Worm (Caenorhabditis elegans) whole organism, young adult: Measurements from ENCODE around the gene T26E4.7.

ENCODE experiments used
- F49E8.2 ChIP-seq: sonication (generic microtip); optimal IDR thresholded peaks from 3 replicates; lab custom pipeline; 2017; ENCODE audit warnings: missing genetic modification characterization, mild to moderate bottlenecking, missing compliant biosample characterization, antibody characterized with exemption, moderate library complexity; ENCODE audit not compliant: insufficient read depth
- Y53G8AR.9 ChIP-seq: fragments of 200-800 bp; sonication (Bioruptor generic); conservative IDR thresholded peaks from 2 replicates; pipeline ENCODE4 v1.3.6; 2022; ENCODE audit warnings: missing genetic modification reagents, missing genetic modification characterization, missing compliant biosample characterization
- ceh-40 ChIP-seq: fragments of 200-800 bp; sonication (Bioruptor generic); IDR thresholded peaks from 2 replicates; pipeline ENCODE4 v1.3.6; 2022; ENCODE audit warnings: missing genetic modification characterization, missing compliant biosample characterization

DNA sequence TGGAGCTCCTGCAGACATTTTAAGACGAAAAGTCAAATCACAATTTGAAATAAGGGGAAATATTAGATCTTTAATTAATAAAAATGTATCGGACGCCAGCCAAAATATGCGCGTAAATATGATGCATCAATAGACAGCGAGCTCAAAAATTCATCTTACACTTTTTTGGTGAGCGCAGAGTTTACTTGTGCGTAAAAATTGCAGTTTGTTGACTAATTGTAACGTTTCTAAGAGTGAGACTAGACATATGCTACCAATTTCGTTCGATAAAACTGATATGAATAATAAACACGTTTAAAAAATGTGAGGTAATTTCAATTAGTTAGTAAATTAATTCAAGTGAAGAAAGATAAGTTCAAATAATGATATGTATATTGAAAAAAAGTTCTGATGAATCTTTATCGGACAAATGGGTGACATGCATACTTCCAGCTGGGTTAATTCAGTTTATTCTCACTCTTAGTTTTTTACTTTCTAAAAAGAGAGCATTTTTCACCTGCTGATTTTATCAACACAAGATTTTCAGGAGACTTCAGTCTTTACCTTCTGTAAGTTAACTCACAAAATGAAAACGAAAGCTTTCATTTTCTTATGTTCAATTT lies 14.1 kb upstream of the T26E4.7 start, which contains the start of the genes nhr-285 and irld-52:
- TF ChIP-seq Y53G8AR.9 (no peak), F49E8.2 (tag; lab: Kevin White, UChicago) (no peak), ceh-40 (GFP tag; lab: Robert Waterston, UW) (no peak)
